In genomic region chrV:19524569-19524968, ce11 we compare ENCODE assay signal across 3 worm cellular contexts.
TF ChIP-seq lines count a peak whose summit lies in the region.

No protein-coding gene starts in this region.

TF ChIP-seq in whole organism, L1 larva, 84 proteins besides CTCF, POLR2A, EP300 and RAD21 (continued from another document):
- no peak for TF ChIP-seq C04F5.9 (tag; optimal IDR thresholded peaks at IDR 0.05; lab: Kevin White, UChicago)
- no peak for TF ChIP-seq nhr-12 (tag; optimal IDR thresholded peaks at IDR 0.05; lab: Kevin White, UChicago)
- no peak for TF ChIP-seq sup-37 (GFP tag; optimal IDR thresholded peaks at IDR 0.05; lab: Kevin White, UChicago)
- TF ChIP-seq dsc-1 (tag; optimal IDR thresholded peaks at IDR 0.05; lab: Kevin White, UChicago), result no peak
- TF ChIP-seq mdl-1 (tag; optimal IDR thresholded peaks at IDR 0.05; lab: Kevin White, UChicago), result peak in 1 of 2 experiments; percentile 76
- TF ChIP-seq blmp-1 (tag; optimal IDR thresholded peaks at IDR 0.05; lab: Kevin White, UChicago), result peak; percentile 54
- TF ChIP-seq xbp-1 (tag; optimal IDR thresholded peaks at IDR 0.05; lab: Kevin White, UChicago), result no peak
- no peak for TF ChIP-seq nhr-11 (tag; optimal IDR thresholded peaks at IDR 0.05; lab: Kevin White, UChicago)
- no peak for TF ChIP-seq mef-2 (tag; optimal IDR thresholded peaks at IDR 0.05; lab: Kevin White, UChicago)
- TF ChIP-seq tbx-2 (tag; optimal IDR thresholded peaks at IDR 0.05; lab: Kevin White, UChicago), result no peak
- no peak for TF ChIP-seq efl-1 (optimal IDR thresholded peaks at IDR 0.05; lab: Kevin White, UChicago)
- TF ChIP-seq efl-1 (GFP tag; optimal IDR thresholded peaks at IDR 0.05 in 1 of 2; lab: Kevin White, UChicago), result peak in 1 of 2 experiments; percentile 84
- no peak for TF ChIP-seq hlh-17 (GFP tag; optimal IDR thresholded peaks at IDR 0.05; lab: Kevin White, UChicago; ENCODE audit: borderline replicate concordance)
- TF ChIP-seq ceh-82 (tag; optimal IDR thresholded peaks at IDR 0.05; lab: Kevin White, UChicago), result no peak
- no peak for TF ChIP-seq jun-1 (tag; optimal IDR thresholded peaks at IDR 0.05; lab: Kevin White, UChicago)
- no peak for TF ChIP-seq ceh-8 (GFP tag; optimal IDR thresholded peaks at IDR 0.05; lab: Kevin White, UChicago)
- TF ChIP-seq sptf-1 (tag; optimal IDR thresholded peaks at IDR 0.05; lab: Kevin White, UChicago), result no peak
- TF ChIP-seq pqm-1 (tag; optimal IDR thresholded peaks at IDR 0.05; lab: Kevin White, UChicago), result no peak
- TF ChIP-seq nhr-76 (tag; optimal IDR thresholded peaks at IDR 0.05; lab: Kevin White, UChicago), result no peak
- no peak for TF ChIP-seq unc-98 (GFP tag; IDR thresholded peaks at IDR 0.05; lab: Robert Waterston, UW)
- no peak for TF ChIP-seq unc-86 (tag; optimal IDR thresholded peaks at IDR 0.05; lab: Kevin White, UChicago)
- TF ChIP-seq ceh-88 (GFP tag; IDR thresholded peaks at IDR 0.05; lab: Robert Waterston, UW), result no peak
- TF ChIP-seq unc-30 (tag; optimal IDR thresholded peaks at IDR 0.05; lab: Kevin White, UChicago), result no peak
- TF ChIP-seq unc-62 (GFP tag; optimal IDR thresholded peaks at IDR 0.05; lab: Kevin White, UChicago), result no peak
- no peak for TF ChIP-seq swsn-7 (tag; optimal IDR thresholded peaks at IDR 0.05; lab: Kevin White, UChicago)
- no peak for TF ChIP-seq ces-1 (GFP tag; optimal IDR thresholded peaks at IDR 0.05; lab: Kevin White, UChicago)
- TF ChIP-seq nhr-71 (tag; optimal IDR thresholded peaks at IDR 0.05; lab: Kevin White, UChicago), result peak; percentile 59
- no peak for TF ChIP-seq skn-1 (tag; optimal IDR thresholded peaks at IDR 0.05; lab: Kevin White, UChicago)
- TF ChIP-seq fkh-4 (tag; optimal IDR thresholded peaks at IDR 0.05; lab: Kevin White, UChicago; ENCODE audit: borderline replicate concordance), result no peak
- TF ChIP-seq nhr-19 (GFP tag; conservative IDR thresholded peaks at IDR 0.05; lab: Robert Waterston, UW), result peak; percentile 39
- no peak for TF ChIP-seq aly-2 (tag; optimal IDR thresholded peaks at IDR 0.05; lab: Kevin White, UChicago)
- TF ChIP-seq lsy-2 (tag; optimal IDR thresholded peaks at IDR 0.05; lab: Kevin White, UChicago), result no peak
- no peak for TF ChIP-seq lir-3 (tag; optimal IDR thresholded peaks at IDR 0.05; lab: Kevin White, UChicago; ENCODE audit: poor library complexity)
- no peak for TF ChIP-seq unc-130 (tag; optimal IDR thresholded peaks at IDR 0.05; lab: Kevin White, UChicago)
- TF ChIP-seq fkh-8 (tag; optimal IDR thresholded peaks at IDR 0.05; lab: Kevin White, UChicago), result peak; percentile 43

TF ChIP-seq in whole organism, L3 larva, 47 proteins besides CTCF, POLR2A, EP300 and RAD21 (continued from another document):
- TF ChIP-seq elt-2 (tag; optimal IDR thresholded peaks at IDR 0.05; lab: Kevin White, UChicago) (peak; percentile 76), nhr-25 (tag; optimal IDR thresholded peaks at IDR 0.05; lab: Kevin White, UChicago) (no peak), fkh-2 (tag; optimal IDR thresholded peaks at IDR 0.05; lab: Kevin White, UChicago) (no peak), fos-1 (tag; optimal IDR thresholded peaks at IDR 0.05; lab: Kevin White, UChicago) (no peak), sea-2 (GFP tag; optimal IDR thresholded peaks at IDR 0.05; lab: Kevin White, UChicago) (no peak), nhr-67 (tag; optimal IDR thresholded peaks at IDR 0.05; lab: Kevin White, UChicago) (no peak), tbx-2 (tag; optimal IDR thresholded peaks at IDR 0.05; lab: Kevin White, UChicago) (no peak), lsy-12 (tag; optimal IDR thresholded peaks at IDR 0.05; lab: Kevin White, UChicago) (no peak), nhr-23 (tag; optimal IDR thresholded peaks at IDR 0.05; lab: Kevin White, UChicago) (no peak), mdl-1 (tag; optimal IDR thresholded peaks at IDR 0.05; lab: Kevin White, UChicago) (peak; percentile 47), pqm-1 (tag; optimal IDR thresholded peaks at IDR 0.05; lab: Kevin White, UChicago) (peak; percentile 66), daf-12 (tag; optimal IDR thresholded peaks at IDR 0.05; lab: Kevin White, UChicago) (no peak), ztf-4 (tag; optimal IDR thresholded peaks at IDR 0.05; lab: Kevin White, UChicago) (no peak), egl-27 (tag; optimal IDR thresholded peaks at IDR 0.05; lab: Kevin White, UChicago) (no peak)

TF ChIP-seq in whole organism, L4 larva, 104 proteins besides CTCF, POLR2A, EP300 and RAD21 (continued from another document):
- TF ChIP-seq ctbp-1 (GFP tag; IDR thresholded peaks at IDR 0.05; lab: Robert Waterston, UW) (0 out of 2 replicates have a peak, but pooled peaks have one; percentile 27), hmg-1.1 (GFP tag; IDR thresholded peaks at IDR 0.05; lab: Robert Waterston, UW) (0 out of 2 replicates have a peak, but pooled peaks have one; percentile 37), Y48G9A.11 (GFP tag; IDR thresholded peaks at IDR 0.05; lab: Robert Waterston, UW) (no peak), daf-16 (GFP tag; optimal IDR thresholded peaks at IDR 0.05; lab: Kevin White, UChicago) (no peak), daf-16 (tag; optimal IDR thresholded peaks at IDR 0.05; lab: Kevin White, UChicago) (peak; percentile 55), nhr-42 (GFP tag; IDR thresholded peaks at IDR 0.05; lab: Robert Waterston, UW) (0 out of 2 replicates have a peak, but pooled peaks have one; percentile 58), nhr-28 (tag; optimal IDR thresholded peaks at IDR 0.05; lab: Kevin White, UChicago) (peak; percentile 71), lsy-2 (tag; optimal IDR thresholded peaks at IDR 0.05; lab: Kevin White, UChicago) (peak in 1 of 2 experiments; percentile 23), mxl-2 (GFP tag; conservative IDR thresholded peaks at IDR 0.05; lab: Robert Waterston, UW) (0 out of 2 replicates have a peak, but pooled peaks have one; percentile 28), nhr-77 (tag; optimal IDR thresholded peaks at IDR 0.05; lab: Kevin White, UChicago) (peak; percentile 19), dmd-6 (GFP tag; IDR thresholded peaks at IDR 0.05; lab: Robert Waterston, UW) (peak; percentile 64), mxl-3 (GFP tag; optimal IDR thresholded peaks at IDR 0.05; lab: Kevin White, UChicago) (peak; percentile 82), lin-13 (GFP tag; optimal IDR thresholded peaks at IDR 0.05; lab: Kevin White, UChicago) (no peak), mes-2 (tag; optimal IDR thresholded peaks at IDR 0.05; lab: Kevin White, UChicago; ENCODE audit: poor library complexity, severe bottlenecking) (peak; percentile 6)
